Worm (Caenorhabditis elegans) whole organism, L4 larva: ENCODE data around the gene sod-3.

ENCODE experiments used
- D1046.2 ChIP-seq: fragments of 200-800 bp; sonication (Bioruptor generic); IDR thresholded peaks from 2 replicates; pipeline ENCODE4 v1.3.6; 2022; ENCODE audit warnings: missing genetic modification characterization, missing compliant biosample characterization
- F26F4.8 ChIP-seq: fragments of 200-800 bp; sonication (Bioruptor generic); conservative IDR thresholded peaks from 2 replicates; pipeline ENCODE4 v1.3.6; 2022; ENCODE audit warnings: missing genetic modification characterization, missing compliant biosample characterization
- F37D6.2 ChIP-seq: sonication (generic microtip); optimal IDR thresholded peaks from 2 replicates; lab custom pipeline; 2016; ENCODE audit warnings: mild to moderate bottlenecking, missing genetic modification characterization, missing compliant biosample characterization
- F49E8.2 ChIP-seq: sonication (generic microtip); optimal IDR thresholded peaks from 2 replicates; lab custom pipeline; 2016; ENCODE audit warnings: missing compliant biosample characterization, mild to moderate bottlenecking, missing genetic modification characterization, borderline replicate concordance
- R02D3.7 ChIP-seq: fragments of 150-350 bp; sonication (generic microtip); optimal IDR thresholded peaks from 3 replicates; lab custom pipeline; 2014; ENCODE audit warnings: missing biosample characterization, missing genetic modification characterization
- T20F7.1 ChIP-seq: fragments of 200-800 bp; sonication (Bioruptor generic); optimal IDR thresholded peaks from 2 replicates; lab custom pipeline; 2018; ENCODE audit warnings: mild to moderate bottlenecking, missing genetic modification characterization, missing compliant biosample characterization
- Y5F2A.4 ChIP-seq: fragments of 200-800 bp; sonication (Bioruptor generic); optimal IDR thresholded peaks from 2 replicates; lab custom pipeline; 2018; ENCODE audit warnings: mild to moderate bottlenecking, missing genetic modification characterization, missing compliant biosample characterization
- Y75B8A.6 ChIP-seq: fragments of 200-800 bp; sonication (Bioruptor generic); IDR thresholded peaks from 2 replicates; pipeline ENCODE4 v1.3.6; 2022; ENCODE audit warnings: missing genetic modification reagents, missing genetic modification characterization, missing compliant biosample characterization
- ZK546.5 ChIP-seq, 2 experiments: sonication (generic microtip); optimal IDR thresholded peaks; 2 replicates each; lab custom pipeline; 2017; ENCODE audit warnings: missing biosample characterization in 2 of 2, missing genetic modification characterization in 2 of 2
- aha-1 ChIP-seq: fragments of 150-350 bp; peaks from one replicate; lab custom pipeline; 2014; ENCODE audit warnings: missing biosample characterization, missing genetic modification characterization
- aly-2 ChIP-seq: sonication (generic microtip); optimal IDR thresholded peaks from 2 replicates; lab custom pipeline; 2018; ENCODE audit warnings: missing biosample characterization, missing genetic modification characterization
- ceh-20 ChIP-seq: fragments of 200-800 bp; sonication (Bioruptor generic); IDR thresholded peaks from 2 replicates; pipeline ENCODE4 v1.3.6; 2022; ENCODE audit warnings: missing genetic modification reagents, missing genetic modification characterization, missing compliant biosample characterization
- ceh-62 ChIP-seq: sonication (generic microtip); optimal IDR thresholded peaks from 2 replicates; lab custom pipeline; 2017; ENCODE audit warnings: missing biosample characterization, missing genetic modification characterization
- ces-1 ChIP-seq: fragments of 150-350 bp; sonication (generic microtip); optimal IDR thresholded peaks from 4 replicates; lab custom pipeline; 2014; ENCODE audit warnings: missing biosample characterization, missing genetic modification reagents, missing genetic modification characterization
- ctbp-1 ChIP-seq: fragments of 200-800 bp; sonication (Bioruptor generic); IDR thresholded peaks from 2 replicates; pipeline ENCODE4 v1.3.6; 2022; ENCODE audit warnings: missing genetic modification reagents, missing genetic modification characterization, missing compliant biosample characterization
- daf-8 ChIP-seq: fragments of 200-800 bp; sonication (Bioruptor generic); IDR thresholded peaks from 2 replicates; pipeline ENCODE4 v1.3.6; 2022; ENCODE audit warnings: missing genetic modification characterization, missing compliant biosample characterization
- dmd-6 ChIP-seq: fragments of 200-800 bp; sonication (Bioruptor generic); IDR thresholded peaks from 2 replicates; pipeline ENCODE4 v1.3.6; 2022; ENCODE audit warnings: missing genetic modification reagents, missing genetic modification characterization, missing compliant biosample characterization
- duxl-1 ChIP-seq: sonication (generic microtip); optimal IDR thresholded peaks from 2 replicates; lab custom pipeline; 2016; ENCODE audit warnings: mild to moderate bottlenecking, missing genetic modification characterization, moderate library complexity, missing compliant biosample characterization; ENCODE audit not compliant: poor library complexity
- dve-1 ChIP-seq: sonication (generic microtip); optimal IDR thresholded peaks from 2 replicates; lab custom pipeline; 2017; ENCODE audit warnings: antibody characterized with exemption, mild to moderate bottlenecking, missing genetic modification characterization, missing compliant biosample characterization; ENCODE audit not compliant: insufficient read depth
- fkh-10 ChIP-seq: fragments of 150-350 bp; optimal IDR thresholded peaks from 2 replicates; lab custom pipeline; 2014; ENCODE audit warnings: missing biosample characterization, missing genetic modification reagents, missing genetic modification characterization
- hlh-11 ChIP-seq: fragments of 200-800 bp; sonication (Bioruptor generic); optimal IDR thresholded peaks from 2 replicates; lab custom pipeline; 2018; ENCODE audit warnings: mild to moderate bottlenecking, missing genetic modification characterization, missing compliant biosample characterization
- hlh-30 ChIP-seq: sonication (generic microtip); optimal IDR thresholded peaks from 2 replicates; lab custom pipeline; 2017; ENCODE audit warnings: antibody characterized with exemption, mild to moderate bottlenecking, missing genetic modification characterization, missing compliant biosample characterization; ENCODE audit not compliant: insufficient read depth
- lim-7 ChIP-seq: fragments of 200-800 bp; sonication (Bioruptor generic); IDR thresholded peaks from 2 replicates; pipeline ENCODE4 v1.3.6; 2022; ENCODE audit warnings: missing genetic modification characterization, missing compliant biosample characterization
- lin-29 ChIP-seq: fragments of 200-800 bp; sonication (Bioruptor generic); IDR thresholded peaks from 2 replicates; pipeline ENCODE4 v1.3.6; 2022; ENCODE audit warnings: missing genetic modification reagents, missing genetic modification characterization, missing compliant biosample characterization
- lin-38 ChIP-seq: fragments of 200-800 bp; sonication (Bioruptor generic); IDR thresholded peaks from 2 replicates; pipeline ENCODE4 v1.3.6; 2022; ENCODE audit warnings: missing genetic modification reagents, missing genetic modification characterization, missing compliant biosample characterization
- madf-9 ChIP-seq: fragments of 200-800 bp; sonication (Bioruptor generic); conservative IDR thresholded peaks from 2 replicates; pipeline ENCODE4 v1.3.6; 2022; ENCODE audit warnings: missing genetic modification reagents, missing genetic modification characterization, missing compliant biosample characterization
- mdt-29 ChIP-seq: fragments of 200-800 bp; sonication (Bioruptor generic); IDR thresholded peaks from 2 replicates; pipeline ENCODE4 v1.3.6; 2022; ENCODE audit warnings: missing genetic modification reagents, missing genetic modification characterization, missing compliant biosample characterization
- mes-2 ChIP-seq: sonication (generic microtip); optimal IDR thresholded peaks from 2 replicates; lab custom pipeline; 2016; ENCODE audit warnings: missing genotype, mild to moderate bottlenecking, missing genetic modification characterization, missing compliant biosample characterization; ENCODE audit not compliant: poor library complexity, severe bottlenecking
- mxl-2 ChIP-seq: fragments of 200-800 bp; sonication (Bioruptor generic); conservative IDR thresholded peaks from 2 replicates; pipeline ENCODE4 v1.3.6; 2022; ENCODE audit warnings: missing genetic modification reagents, missing genetic modification characterization, missing compliant biosample characterization
- mxl-3 ChIP-seq: fragments of 200-800 bp; sonication (Bioruptor generic); optimal IDR thresholded peaks from 2 replicates; lab custom pipeline; 2018; ENCODE audit warnings: mild to moderate bottlenecking, missing genetic modification characterization, missing compliant biosample characterization
- nhr-10 ChIP-seq: fragments of 150-350 bp; optimal IDR thresholded peaks from 2 replicates; lab custom pipeline; 2014; ENCODE audit warnings: missing biosample characterization, missing genetic modification characterization
- nhr-11 ChIP-seq: fragments of 150-350 bp; optimal IDR thresholded peaks from 2 replicates; lab custom pipeline; 2014; ENCODE audit warnings: missing biosample characterization, missing genetic modification characterization
- nhr-111 ChIP-seq: fragments of 200-800 bp; sonication (Bioruptor generic); optimal IDR thresholded peaks from 2 replicates; lab custom pipeline; 2018; ENCODE audit warnings: mild to moderate bottlenecking, missing genetic modification characterization, missing compliant biosample characterization
- nhr-28 ChIP-seq: fragments of 150-350 bp; optimal IDR thresholded peaks from 2 replicates; lab custom pipeline; 2014; ENCODE audit warnings: missing biosample characterization, missing genetic modification characterization
- nhr-48 ChIP-seq: sonication (generic microtip); optimal IDR thresholded peaks from 2 replicates; lab custom pipeline; 2016; ENCODE audit warnings: mild to moderate bottlenecking, missing genetic modification characterization, missing compliant biosample characterization
- nhr-77 ChIP-seq: fragments of 150-350 bp; optimal IDR thresholded peaks from 2 replicates; lab custom pipeline; 2014; ENCODE audit warnings: missing biosample characterization, missing genetic modification characterization
- pqm-1 ChIP-seq: sonication (generic microtip); optimal IDR thresholded peaks from 2 replicates; lab custom pipeline; 2017; ENCODE audit warnings: missing biosample characterization, missing genetic modification characterization
- rbr-2 ChIP-seq: sonication (generic microtip); optimal IDR thresholded peaks from 2 replicates; lab custom pipeline; 2016; ENCODE audit warnings: missing genotype, missing genetic modification characterization, missing compliant biosample characterization
- saeg-2 ChIP-seq: fragments of 200-800 bp; sonication (Bioruptor generic); IDR thresholded peaks from 2 replicates; pipeline ENCODE4 v1.3.6; 2022; ENCODE audit warnings: missing genetic modification reagents, missing genetic modification characterization, missing compliant biosample characterization
- sdz-12 ChIP-seq: fragments of 200-800 bp; sonication (Bioruptor generic); optimal IDR thresholded peaks from 2 replicates; lab custom pipeline; 2018; ENCODE audit warnings: mild to moderate bottlenecking, missing genetic modification characterization, missing compliant biosample characterization
- skn-1 ChIP-seq: fragments of 150-350 bp; optimal IDR thresholded peaks from 2 replicates; lab custom pipeline; 2014; ENCODE audit warnings: missing biosample characterization, missing genetic modification characterization
- snpc-1.2 ChIP-seq: fragments of 200-800 bp; sonication (Bioruptor generic); IDR thresholded peaks from 2 replicates; pipeline ENCODE4 v1.3.6; 2022; ENCODE audit warnings: missing genetic modification reagents, missing genetic modification characterization, missing compliant biosample characterization
- spr-1 ChIP-seq: sonication (generic microtip); optimal IDR thresholded peaks from 2 replicates; lab custom pipeline; 2016; ENCODE audit warnings: mild to moderate bottlenecking, missing genetic modification characterization, missing compliant biosample characterization
- tag-97 ChIP-seq: fragments of 200-800 bp; sonication (Bioruptor generic); IDR thresholded peaks from 2 replicates; pipeline ENCODE4 v1.3.6; 2022; ENCODE audit warnings: missing genetic modification characterization, missing compliant biosample characterization
- unc-130 ChIP-seq: sonication (generic microtip); optimal IDR thresholded peaks from 2 replicates; lab custom pipeline; 2016; ENCODE audit warnings: missing genetic modification reagents, missing genetic modification characterization, missing compliant biosample characterization
- zag-1 ChIP-seq: fragments of 150-350 bp; optimal IDR thresholded peaks from 2 replicates; lab custom pipeline; 2014; ENCODE audit warnings: missing biosample characterization, missing genetic modification characterization
- zfp-2 ChIP-seq: sonication (generic microtip); optimal IDR thresholded peaks from 2 replicates; lab custom pipeline; 2016; ENCODE audit warnings: mild to moderate bottlenecking, missing genetic modification characterization, missing compliant biosample characterization
- zfp-3 ChIP-seq: fragments of 200-800 bp; sonication (Bioruptor generic); conservative IDR thresholded peaks from 2 replicates; pipeline ENCODE4 v1.3.6; 2022; ENCODE audit warnings: missing genetic modification reagents, missing genetic modification characterization, missing compliant biosample characterization
- zip-11 ChIP-seq: fragments of 200-800 bp; sonication (Bioruptor generic); IDR thresholded peaks from 2 replicates; pipeline ENCODE4 v1.3.6; 2022; ENCODE audit warnings: missing genetic modification characterization, missing compliant biosample characterization
- zip-2 ChIP-seq: fragments of 150-350 bp; optimal IDR thresholded peaks from 2 replicates; lab custom pipeline; 2014; ENCODE audit warnings: missing biosample characterization, missing genetic modification characterization
- ztf-11 ChIP-seq: fragments of 150-350 bp; optimal IDR thresholded peaks from 2 replicates; lab custom pipeline; 2014; ENCODE audit warnings: missing biosample characterization, missing genetic modification characterization

Gene sod-3

DNA sequence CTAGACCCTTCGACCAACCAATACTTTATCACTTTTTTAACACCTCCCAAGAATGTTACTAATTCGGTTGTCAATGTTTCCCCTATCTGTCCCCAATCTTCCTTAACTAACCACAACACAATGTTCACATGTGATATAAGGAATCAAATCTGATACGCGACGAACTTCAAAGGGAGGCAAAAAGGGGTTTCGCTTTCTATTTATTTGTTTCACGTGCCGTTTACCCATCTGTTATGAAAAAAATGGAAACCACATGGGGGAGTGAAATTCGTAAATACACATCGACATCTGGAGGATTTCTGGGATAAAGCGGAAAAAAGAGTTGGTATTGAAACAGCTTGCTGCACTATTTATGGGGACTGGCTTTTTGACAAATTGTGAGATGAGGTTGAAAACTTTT lies 30.4 kb upstream of the sod-3 start (continued):
- no peak for TF ChIP-seq nhr-77
- TF ChIP-seq T20F7.1 (GFP tag; lab: Kevin White, UChicago), result no peak
- peak; percentile 0 for TF ChIP-seq dve-1 (tag; lab: Kevin White, UChicago)
- TF ChIP-seq spr-1 (tag; lab: Kevin White, UChicago), result no peak
- no peak for TF ChIP-seq ZK546.5 (tag; optimal IDR thresholded peaks at IDR 0.05; lab: Kevin White, UChicago)
- TF ChIP-seq zag-1 (tag; lab: Kevin White, UChicago), result no peak
- no peak for TF ChIP-seq daf-8 (GFP tag; lab: Robert Waterston, UW)
- TF ChIP-seq hlh-11, result peak; percentile 43
- TF ChIP-seq duxl-1 (tag; lab: Kevin White, UChicago), result no peak
- no peak for TF ChIP-seq lim-7 (GFP tag; lab: Robert Waterston, UW)
- no peak for TF ChIP-seq ceh-20
- TF ChIP-seq zip-11 (GFP tag; lab: Robert Waterston, UW), result no peak
- no peak for TF ChIP-seq ces-1 (GFP tag; lab: Kevin White, UChicago)
- TF ChIP-seq lin-29 (GFP tag; lab: Robert Waterston, UW), result no peak
- TF ChIP-seq zfp-3 (GFP tag; lab: Robert Waterston, UW), result no peak
- TF ChIP-seq snpc-1.2, result no peak
- TF ChIP-seq pqm-1, result no peak
- TF ChIP-seq nhr-10 (tag; lab: Kevin White, UChicago), result no peak
- TF ChIP-seq F49E8.2, result no peak
- no peak for TF ChIP-seq skn-1
- TF ChIP-seq tag-97 (GFP tag; lab: Robert Waterston, UW), result no peak
- TF ChIP-seq madf-9 (GFP tag; lab: Robert Waterston, UW), result no peak
- TF ChIP-seq Y75B8A.6 (GFP tag; lab: Robert Waterston, UW), result no peak
- no peak for TF ChIP-seq mdt-29
- TF ChIP-seq ztf-11 (tag; lab: Kevin White, UChicago), result no peak
- no peak for TF ChIP-seq zip-2 (tag; lab: Kevin White, UChicago)
- no peak for TF ChIP-seq rbr-2
- no peak for TF ChIP-seq Y5F2A.4 (GFP tag; lab: Kevin White, UChicago)

DNA sequence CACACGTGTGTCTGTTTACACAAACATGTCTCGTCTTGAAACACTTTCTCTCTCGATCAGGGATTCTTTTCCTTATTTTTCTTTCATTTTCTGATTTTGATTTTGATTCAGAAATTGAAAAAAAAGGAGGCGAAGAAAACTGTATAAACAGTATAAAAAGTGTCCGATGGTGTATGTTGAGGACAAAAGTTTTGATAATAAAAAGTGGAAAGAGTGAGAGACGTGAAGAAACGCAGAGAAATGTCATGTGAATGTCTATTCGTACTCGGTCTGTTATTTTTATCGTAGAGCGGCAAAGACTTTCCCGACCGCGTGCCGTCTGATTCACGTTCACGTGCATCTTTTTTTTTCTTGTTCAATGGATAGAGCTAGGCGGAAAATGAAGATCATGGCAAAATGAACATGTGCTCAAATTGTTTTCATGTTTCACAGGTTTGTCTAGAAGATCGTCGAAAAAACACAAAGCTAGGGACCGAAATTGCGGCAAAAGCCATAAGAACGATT lies 28.8 kb upstream of the sod-3 start:
- no peak for TF ChIP-seq fkh-10 (GFP tag; lab: Kevin White, UChicago)
- TF ChIP-seq nhr-48 (tag; lab: Kevin White, UChicago), result peak; percentile 92
- TF ChIP-seq R02D3.7 (tag; lab: Kevin White, UChicago), result no peak
- TF ChIP-seq nhr-28 (tag; lab: Kevin White, UChicago), result peak; percentile 92
- no peak for TF ChIP-seq zfp-2 (tag; lab: Kevin White, UChicago)
- peak; percentile 97 for TF ChIP-seq hlh-30
- TF ChIP-seq mes-2 (tag; lab: Kevin White, UChicago), result no peak
- peak; percentile 93 for TF ChIP-seq mxl-2 (GFP tag; lab: Robert Waterston, UW)
- no peak for TF ChIP-seq lim-7 (GFP tag; lab: Robert Waterston, UW)
- TF ChIP-seq aly-2, result no peak
- peak; percentile 57 for TF ChIP-seq aha-1 (tag; lab: Kevin White, UChicago)
- no peak for TF ChIP-seq nhr-111
- no peak for TF ChIP-seq F26F4.8
- TF ChIP-seq dmd-6, result peak; percentile 100
- no peak for TF ChIP-seq duxl-1 (tag; lab: Kevin White, UChicago)
- no peak for TF ChIP-seq zip-11 (GFP tag; lab: Robert Waterston, UW)
- no peak for TF ChIP-seq lin-38 (GFP tag; lab: Robert Waterston, UW)
- TF ChIP-seq D1046.2 (GFP tag; lab: Robert Waterston, UW), result no peak
- no peak for TF ChIP-seq F49E8.2
- peak; percentile 78 for TF ChIP-seq nhr-11 (tag; lab: Kevin White, UChicago)
- no peak for TF ChIP-seq spr-1 (tag; lab: Kevin White, UChicago)
- no peak for TF ChIP-seq saeg-2 (GFP tag; lab: Robert Waterston, UW)
- no peak for TF ChIP-seq sdz-12 (GFP tag; lab: Kevin White, UChicago)
- TF ChIP-seq ceh-62 (tag; lab: Kevin White, UChicago), result no peak
- TF ChIP-seq daf-8 (GFP tag; lab: Robert Waterston, UW), result no peak
- peak; percentile 30; the same call in 1 of the 2 replicates for TF ChIP-seq ctbp-1 (GFP tag; lab: Robert Waterston, UW)
- no peak for TF ChIP-seq unc-130 (GFP tag; lab: Kevin White, UChicago)
- no peak for TF ChIP-seq F37D6.2
- TF ChIP-seq Y75B8A.6 (GFP tag; lab: Robert Waterston, UW), result no peak
- peak; percentile 97 for TF ChIP-seq hlh-11
- TF ChIP-seq ces-1 (GFP tag; lab: Kevin White, UChicago), result no peak
- peak; percentile 88 for TF ChIP-seq mxl-3 (GFP tag; lab: Kevin White, UChicago)
